Worm (Caenorhabditis elegans) whole organism, L4 larva: ENCODE measurements around the gene slc-36.3.

Source experiments
- F37D6.2 ChIP-seq: sonication (generic microtip); optimal IDR thresholded peaks from 2 replicates; lab custom pipeline; 2016; ENCODE audit warnings: mild to moderate bottlenecking, missing genetic modification characterization, missing compliant biosample characterization
- Y105C5A.15 ChIP-seq: fragments of 200-800 bp; sonication (Bioruptor generic); IDR thresholded peaks from 2 replicates; pipeline ENCODE4 v1.3.6; 2022; ENCODE audit warnings: missing genetic modification characterization, missing compliant biosample characterization
- ZK546.5 ChIP-seq, 2 experiments: sonication (generic microtip); optimal IDR thresholded peaks; 2 replicates each; lab custom pipeline; 2017; ENCODE audit warnings: missing biosample characterization in 2 of 2, missing genetic modification characterization in 2 of 2
- aha-1 ChIP-seq: fragments of 150-350 bp; peaks from one replicate; lab custom pipeline; 2014; ENCODE audit warnings: missing biosample characterization, missing genetic modification characterization
- ceh-20 ChIP-seq: fragments of 200-800 bp; sonication (Bioruptor generic); IDR thresholded peaks from 2 replicates; pipeline ENCODE4 v1.3.6; 2022; ENCODE audit warnings: missing genetic modification reagents, missing genetic modification characterization, missing compliant biosample characterization
- ceh-32 ChIP-seq: sonication (generic microtip); optimal IDR thresholded peaks from 2 replicates; lab custom pipeline; 2016; ENCODE audit warnings: mild to moderate bottlenecking, missing genetic modification characterization, missing compliant biosample characterization; ENCODE audit not compliant: poor library complexity
- ceh-44 ChIP-seq: fragments of 200-800 bp; sonication (Bioruptor generic); IDR thresholded peaks from 2 replicates; pipeline ENCODE4 v1.3.6; 2022; ENCODE audit warnings: missing genetic modification reagents, missing genetic modification characterization, missing compliant biosample characterization
- daf-12 ChIP-seq: fragments of 150-350 bp; optimal IDR thresholded peaks from 2 replicates; lab custom pipeline; 2014; ENCODE audit warnings: missing biosample characterization, missing genetic modification reagents, missing genetic modification characterization
- daf-19 ChIP-seq: fragments of 200-800 bp; sonication (Bioruptor generic); conservative IDR thresholded peaks from 2 replicates; pipeline ENCODE4 v1.3.6; 2022; ENCODE audit warnings: missing genetic modification characterization, missing compliant biosample characterization
- daf-8 ChIP-seq: fragments of 200-800 bp; sonication (Bioruptor generic); IDR thresholded peaks from 2 replicates; pipeline ENCODE4 v1.3.6; 2022; ENCODE audit warnings: missing genetic modification characterization, missing compliant biosample characterization
- dmd-6 ChIP-seq: fragments of 200-800 bp; sonication (Bioruptor generic); IDR thresholded peaks from 2 replicates; pipeline ENCODE4 v1.3.6; 2022; ENCODE audit warnings: missing genetic modification reagents, missing genetic modification characterization, missing compliant biosample characterization
- duxl-1 ChIP-seq: sonication (generic microtip); optimal IDR thresholded peaks from 2 replicates; lab custom pipeline; 2016; ENCODE audit warnings: mild to moderate bottlenecking, missing genetic modification characterization, moderate library complexity, missing compliant biosample characterization; ENCODE audit not compliant: poor library complexity
- hlh-30 ChIP-seq: sonication (generic microtip); optimal IDR thresholded peaks from 2 replicates; lab custom pipeline; 2017; ENCODE audit warnings: antibody characterized with exemption, mild to moderate bottlenecking, missing genetic modification characterization, missing compliant biosample characterization; ENCODE audit not compliant: insufficient read depth
- jun-1 ChIP-seq: fragments of 150-350 bp; optimal IDR thresholded peaks from 2 replicates; lab custom pipeline; 2014; ENCODE audit warnings: missing biosample characterization, missing genetic modification reagents, missing genetic modification characterization
- lin-39 ChIP-seq: fragments of 150-350 bp; optimal IDR thresholded peaks from 2 replicates; lab custom pipeline; 2014; ENCODE audit warnings: missing biosample characterization, missing genetic modification reagents, missing genetic modification characterization
- lsy-2 ChIP-seq, 2 experiments: fragments of 150-350 bp in 1 of 2; sonication (generic microtip) in 1 of 2; optimal IDR thresholded peaks; 2 replicates each; lab custom pipeline; 2014 to 2017; ENCODE audit warnings: missing biosample characterization in 2 of 2, missing genetic modification characterization in 2 of 2
- mxl-3 ChIP-seq: fragments of 200-800 bp; sonication (Bioruptor generic); optimal IDR thresholded peaks from 2 replicates; lab custom pipeline; 2018; ENCODE audit warnings: mild to moderate bottlenecking, missing genetic modification characterization, missing compliant biosample characterization
- nhr-102 ChIP-seq: sonication (generic microtip); optimal IDR thresholded peaks from 2 replicates; lab custom pipeline; 2016; ENCODE audit warnings: mild to moderate bottlenecking, missing genetic modification characterization, moderate library complexity, missing compliant biosample characterization
- nhr-237 ChIP-seq: sonication (generic microtip); optimal IDR thresholded peaks from 2 replicates; lab custom pipeline; 2017; ENCODE audit warnings: missing biosample characterization, missing genetic modification characterization
- nhr-28 ChIP-seq: fragments of 150-350 bp; optimal IDR thresholded peaks from 2 replicates; lab custom pipeline; 2014; ENCODE audit warnings: missing biosample characterization, missing genetic modification characterization
- nhr-48 ChIP-seq: sonication (generic microtip); optimal IDR thresholded peaks from 2 replicates; lab custom pipeline; 2016; ENCODE audit warnings: mild to moderate bottlenecking, missing genetic modification characterization, missing compliant biosample characterization
- php-3 ChIP-seq: fragments of 200-800 bp; sonication (Bioruptor generic); IDR thresholded peaks from 2 replicates; pipeline ENCODE4 v1.3.6; 2022; ENCODE audit warnings: missing genetic modification reagents, missing genetic modification characterization, missing compliant biosample characterization
- pqm-1 ChIP-seq: sonication (generic microtip); optimal IDR thresholded peaks from 2 replicates; lab custom pipeline; 2017; ENCODE audit warnings: missing biosample characterization, missing genetic modification characterization
- rbr-2 ChIP-seq: sonication (generic microtip); optimal IDR thresholded peaks from 2 replicates; lab custom pipeline; 2016; ENCODE audit warnings: missing genotype, missing genetic modification characterization, missing compliant biosample characterization
- set-16 ChIP-seq: fragments of 200-800 bp; sonication (Bioruptor generic); IDR thresholded peaks from 2 replicates; pipeline ENCODE4 v1.3.6; 2022; ENCODE audit warnings: missing genetic modification reagents, missing genetic modification characterization, missing compliant biosample characterization
- snpc-1.2 ChIP-seq: fragments of 200-800 bp; sonication (Bioruptor generic); IDR thresholded peaks from 2 replicates; pipeline ENCODE4 v1.3.6; 2022; ENCODE audit warnings: missing genetic modification reagents, missing genetic modification characterization, missing compliant biosample characterization
- spr-3 ChIP-seq: fragments of 200-800 bp; sonication (Bioruptor generic); optimal IDR thresholded peaks from 2 replicates; lab custom pipeline; 2018; ENCODE audit warnings: mild to moderate bottlenecking, missing genetic modification characterization, missing compliant biosample characterization
- unc-62 ChIP-seq, 3 experiments: fragments of 150-350 bp in 1 of 3; sonication (generic microtip); optimal IDR thresholded peaks in 2 of 3; peaks in 1 of 3; 1 replicate in 1 of 3; 2 replicates in 2 of 3; lab custom pipeline; 2014 to 2017; ENCODE audit warnings: missing biosample characterization in 3 of 3, missing genetic modification characterization in 3 of 3, missing genetic modification reagents in 3 of 3, missing genotype in 1 of 3
- zip-2 ChIP-seq: fragments of 150-350 bp; optimal IDR thresholded peaks from 2 replicates; lab custom pipeline; 2014; ENCODE audit warnings: missing biosample characterization, missing genetic modification characterization
- ztf-7 ChIP-seq: fragments of 150-350 bp; optimal IDR thresholded peaks from 2 replicates; lab custom pipeline; 2014; ENCODE audit warnings: missing biosample characterization, missing genetic modification characterization

slc-36.3 gene

DNA sequence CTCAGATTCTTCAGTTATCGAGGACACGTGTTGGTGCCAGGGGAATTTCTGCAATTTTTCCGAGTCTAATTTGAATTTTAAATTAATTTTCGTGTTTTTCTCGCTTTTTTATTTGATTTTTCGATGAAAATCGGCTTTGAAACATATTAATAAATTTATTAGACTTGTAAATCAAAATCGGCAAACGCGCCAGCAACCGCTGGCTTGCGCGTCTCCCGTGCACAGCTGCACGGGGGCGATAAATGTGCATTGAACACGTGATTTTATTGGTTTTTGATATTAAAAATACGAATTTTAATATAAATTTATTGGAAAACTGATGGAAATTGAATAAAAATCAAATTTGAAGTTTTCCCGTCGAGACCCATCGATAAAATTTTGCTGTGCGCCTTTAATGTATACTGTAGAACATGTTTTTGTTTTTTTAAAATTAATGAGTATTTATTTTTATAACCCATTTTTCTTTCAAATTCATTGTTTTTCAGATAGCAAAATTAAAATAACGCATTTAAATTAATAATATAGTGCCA is 36.6 kb upstream of the slc-36.3 start, which contains the start of gene F26F2.7 (continued):
- TF ChIP-seq ceh-20 (GFP tag; lab: Robert Waterston, UW): peak; percentile 94
- no peak for TF ChIP-seq nhr-237 (tag; lab: Kevin White, UChicago)
- TF ChIP-seq F37D6.2 (tag; lab: Kevin White, UChicago): peak; percentile 63
- no peak for TF ChIP-seq snpc-1.2 (GFP tag; lab: Robert Waterston, UW)
- peak; percentile 47 for TF ChIP-seq mxl-3
- TF ChIP-seq dmd-6 (GFP tag; lab: Robert Waterston, UW): peak; percentile 83
- TF ChIP-seq ztf-7 (tag; lab: Kevin White, UChicago): no peak
- no peak for TF ChIP-seq zip-2 (tag; lab: Kevin White, UChicago)
- TF ChIP-seq nhr-48 (tag; lab: Kevin White, UChicago): peak; percentile 56
- peak; percentile 67 for TF ChIP-seq nhr-28 (tag; lab: Kevin White, UChicago)
- TF ChIP-seq ceh-44 (GFP tag; lab: Robert Waterston, UW): no peak
- TF ChIP-seq php-3 (GFP tag; lab: Robert Waterston, UW): peak; percentile 92; the same call in 1 of the 2 replicates
- peak; percentile 18 to 94 for TF ChIP-seq lsy-2 (tag; optimal IDR thresholded peaks at IDR 0.05; lab: Kevin White, UChicago)
- peak; percentile 98 for TF ChIP-seq hlh-30 (tag; lab: Kevin White, UChicago)
- no peak for TF ChIP-seq Y105C5A.15 (GFP tag; lab: Robert Waterston, UW)
- TF ChIP-seq spr-3 (GFP tag; lab: Kevin White, UChicago): peak; percentile 74
- no peak for TF ChIP-seq daf-8

DNA sequence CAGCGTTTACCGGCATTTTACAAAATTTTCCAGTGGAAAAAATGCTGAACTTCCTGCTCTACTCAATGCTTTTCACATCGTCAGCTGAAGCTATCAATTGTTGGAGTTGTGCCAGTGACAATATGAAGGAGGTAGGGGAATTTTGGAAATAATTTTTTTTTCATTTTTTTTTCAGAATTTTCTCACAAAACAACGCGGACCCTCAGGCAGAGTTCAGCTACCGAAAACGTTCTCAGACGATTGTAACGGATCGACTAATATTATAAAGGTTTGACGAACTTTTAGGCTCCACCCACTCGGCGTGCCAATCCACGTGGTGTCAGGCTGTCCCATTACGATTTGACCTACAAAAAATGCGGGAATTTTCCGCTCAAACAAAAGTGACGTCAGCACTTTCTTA is 35.5 kb upstream of the slc-36.3 start, which contains the start of gene F26F2.8:
Gene F26F2.8 (plus strand): TSS at position 13 of the 400 bp plus-strand sequence.
- TF ChIP-seq mxl-3 (no peak), aha-1 (peak; percentile 90)
- TF ChIP-seq, all 104 proteins: peak for 1

DNA sequence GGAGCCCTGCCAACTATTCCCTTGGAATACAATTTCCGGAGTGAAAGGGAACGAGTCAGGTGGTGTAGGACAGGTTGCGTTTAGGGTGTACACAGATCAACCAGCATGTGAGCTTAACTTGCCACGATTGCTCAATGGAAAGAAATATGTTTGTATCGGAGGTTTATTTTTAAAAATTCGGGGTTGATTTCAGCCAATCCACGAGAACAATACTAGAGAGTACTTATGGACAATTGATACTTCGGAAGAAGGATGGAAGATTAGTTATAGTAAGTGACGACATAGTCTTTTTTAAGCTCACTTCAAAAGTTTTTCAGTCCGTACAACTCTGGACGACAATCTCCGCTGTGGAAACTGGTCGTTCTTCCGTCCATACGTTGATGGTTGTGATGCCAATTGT is 30.9 kb upstream of the slc-36.3 start:
- TF ChIP-seq unc-62 (GFP tag; optimal IDR thresholded peaks at IDR 0.05 in 1 of 2; lab: Kevin White, UChicago) (peak in 1 of 2 experiments; percentile 97), unc-62 (tag; optimal IDR thresholded peaks at IDR 0.05; lab: Kevin White, UChicago) (no peak), nhr-237 (tag; lab: Kevin White, UChicago) (no peak)

DNA sequence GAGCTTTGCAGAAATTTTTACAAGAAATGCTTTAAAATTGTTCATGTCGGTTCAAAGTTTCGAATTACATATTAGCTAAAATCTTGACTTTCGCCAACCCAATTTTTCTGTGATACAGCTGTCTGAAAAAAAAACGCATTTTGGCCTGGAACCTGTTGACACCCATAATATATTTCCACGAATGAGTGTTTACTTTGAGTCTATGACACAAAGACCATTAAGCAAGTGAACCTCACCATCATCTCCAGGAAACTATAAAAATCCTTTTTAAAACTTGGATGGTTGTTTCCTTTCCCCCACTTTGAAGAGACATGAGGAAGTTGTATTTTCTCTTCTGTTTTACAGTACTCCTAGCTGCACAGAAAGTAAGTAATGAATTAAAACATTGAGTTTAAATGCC is 30.3 kb upstream of the slc-36.3 start, which contains the start of gene clec-263:
Gene clec-263 (plus strand): TSS at position 301 of the 400 bp plus-strand sequence.
- peak in 1 of 2 experiments; percentile 11 for TF ChIP-seq unc-62 (GFP tag; optimal IDR thresholded peaks at IDR 0.05 in 1 of 2; lab: Kevin White, UChicago)
- TF ChIP-seq unc-62 (tag; optimal IDR thresholded peaks at IDR 0.05; lab: Kevin White, UChicago): no peak
- TF ChIP-seq duxl-1: no peak

DNA sequence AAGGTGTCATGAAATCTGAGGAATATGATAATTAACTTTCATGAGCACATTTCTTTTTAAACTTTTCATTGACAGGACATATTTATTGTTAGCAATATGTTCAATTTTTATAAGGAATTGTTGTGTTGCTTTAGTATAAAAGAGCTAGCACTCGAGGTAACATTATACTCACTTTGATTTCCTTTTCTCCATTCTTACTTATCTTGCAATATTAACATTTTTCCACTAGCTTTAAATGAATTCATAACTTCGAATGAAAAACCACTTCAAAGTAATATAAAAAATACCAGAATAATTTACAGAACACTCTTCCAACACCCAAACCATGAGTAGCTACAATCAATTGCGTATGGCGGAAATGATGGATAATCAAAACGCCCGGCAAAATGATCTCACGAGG is 29.4 kb upstream of the slc-36.3 start, which contains the start of gene F26F2.5:
Gene F26F2.5 (plus strand): TSS at position 301 of the 400 bp plus-strand sequence.
- TF ChIP-seq snpc-1.2 (GFP tag; lab: Robert Waterston, UW) (no peak), set-16 (GFP tag; lab: Robert Waterston, UW) (no peak), nhr-48 (tag; lab: Kevin White, UChicago) (no peak), ZK546.5 (tag; optimal IDR thresholded peaks at IDR 0.05; lab: Kevin White, UChicago) (no peak), daf-12 (tag; lab: Kevin White, UChicago) (no peak), lin-39 (tag; lab: Kevin White, UChicago) (no peak), ceh-32 (tag; lab: Kevin White, UChicago) (no peak), daf-19 (GFP tag; lab: Robert Waterston, UW) (no peak), rbr-2 (tag; lab: Kevin White, UChicago) (no peak), mxl-3 (no peak), jun-1 (no peak), lsy-2 (tag; optimal IDR thresholded peaks at IDR 0.05; lab: Kevin White, UChicago) (no peak), nhr-102 (no peak), pqm-1 (tag; lab: Kevin White, UChicago) (no peak)
